Fruit fly (Drosophila melanogaster): ENCODE measurements around the gene Mur89F.

- no peak for TF ChIP-seq Myc (optimal IDR thresholded peaks at IDR 0.05)
- no peak for TF ChIP-seq Hnf4 (GFP tag; optimal IDR thresholded peaks at IDR 0.05)
- TF ChIP-seq Jra (GFP tag; optimal IDR thresholded peaks at IDR 0.05), result no peak
- TF ChIP-seq pan (optimal IDR thresholded peaks at IDR 0.05), result no peak
These were observed 68.0 kb downstream of the Mur89F start, which contains the start of gene CG31267 for dm6 chr3R:17133897-17134296.
